Fruit fly (Drosophila melanogaster): ENCODE measurements around the gene Nrg.

Nrg gene

DNA sequence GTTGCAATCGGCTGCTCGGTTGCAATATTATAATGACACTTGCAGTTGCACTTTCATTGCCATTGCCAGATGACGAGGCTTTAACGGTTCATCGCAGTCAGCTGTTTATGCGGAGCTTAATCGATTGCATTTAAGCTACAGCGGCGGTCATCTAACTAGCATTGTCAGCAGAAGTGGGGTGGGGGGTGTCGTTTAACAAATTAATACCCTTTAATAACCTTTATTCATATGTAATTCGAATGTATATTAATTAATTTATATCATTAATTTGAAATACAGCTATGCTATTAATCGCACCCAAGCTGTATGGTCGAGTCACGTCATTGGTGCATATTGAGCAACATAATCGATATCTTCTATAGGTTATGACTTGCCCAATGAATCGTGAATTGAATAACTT, 24.3 kb upstream of the Nrg start (continued):
- TF ChIP-seq Dfd (GFP tag; optimal IDR thresholded peaks at IDR 0.05) = no peak
- TF ChIP-seq sd (tag; optimal IDR thresholded peaks at IDR 0.05) = no peak
- peak; percentile 64 for TF ChIP-seq CG10654 (GFP tag; optimal IDR thresholded peaks at IDR 0.05)
- TF ChIP-seq Hr39 (optimal IDR thresholded peaks at IDR 0.05) = no peak
- TF ChIP-seq Kr (GFP tag; optimal IDR thresholded peaks at IDR 0.05) = no peak
- peak; percentile 66 for TF ChIP-seq wek (GFP tag; optimal IDR thresholded peaks at IDR 0.05)
- TF ChIP-seq Max (GFP tag; optimal IDR thresholded peaks at IDR 0.05) = peak; percentile 46
- peak; percentile 74 for TF ChIP-seq PHDP (tag; optimal IDR thresholded peaks at IDR 0.05)
- peak; percentile 78 for TF ChIP-seq esg (GFP tag; conservative IDR thresholded peaks at IDR 0.05)
- peak; percentile 76 for TF ChIP-seq CG8924 (tag; optimal IDR thresholded peaks at IDR 0.05)
- TF ChIP-seq Nf-YA (GFP tag; IDR thresholded peaks at IDR 0.05) = peak; percentile 80
- TF ChIP-seq dysf (GFP tag; IDR thresholded peaks at IDR 0.05) = peak; percentile 83
- no peak for TF ChIP-seq CG16779 (GFP tag; IDR thresholded peaks at IDR 0.05)
- TF ChIP-seq Asciz (GFP tag; optimal IDR thresholded peaks at IDR 0.05) = peak; percentile 75
- TF ChIP-seq CG9876 (GFP tag; optimal IDR thresholded peaks at IDR 0.05) = no peak
- peak; percentile 3 for TF ChIP-seq CG10274 (GFP tag; optimal IDR thresholded peaks at IDR 0.05)
- TF ChIP-seq CG4617 (GFP tag; optimal IDR thresholded peaks at IDR 0.05; ENCODE audit: borderline replicate concordance) = no peak
- TF ChIP-seq CG4360 (GFP tag; IDR thresholded peaks at IDR 0.05) = peak; percentile 43; the same call in 1 of the 2 replicates
- TF ChIP-seq Dll (GFP tag; IDR thresholded peaks at IDR 0.05; ENCODE audit: partially characterized antibody) = no peak
- TF ChIP-seq CoRest (tag; optimal IDR thresholded peaks at IDR 0.05) = peak; percentile 78
- TF ChIP-seq abd-A (tag; optimal IDR thresholded peaks at IDR 0.05) = no peak
- TF ChIP-seq CG10959 (GFP tag; IDR thresholded peaks at IDR 0.05) = peak; percentile 66
- no peak for TF ChIP-seq cg (GFP tag; optimal IDR thresholded peaks at IDR 0.05)
- peak; percentile 85 for TF ChIP-seq CG14014 (GFP tag; IDR thresholded peaks at IDR 0.05)
- TF ChIP-seq Aef1 (GFP tag; IDR thresholded peaks at IDR 0.05) = peak; percentile 83
- TF ChIP-seq CG17359 (tag; optimal IDR thresholded peaks at IDR 0.05) = peak; percentile 90
- no peak for TF ChIP-seq ato (GFP tag; IDR thresholded peaks at IDR 0.05; ENCODE audit: partially characterized antibody)
- TF ChIP-seq D19A (tag; optimal IDR thresholded peaks at IDR 0.05) = peak; percentile 74
- no peak for TF ChIP-seq Sry-δ (GFP tag; optimal IDR thresholded peaks at IDR 0.05)
- TF ChIP-seq Trl (optimal IDR thresholded peaks at IDR 0.05) = no peak
- TF ChIP-seq Trl (GFP tag; optimal IDR thresholded peaks at IDR 0.05) = no peak
- TF ChIP-seq insv (GFP tag; optimal IDR thresholded peaks at IDR 0.05) = no peak
- peak; percentile 88 for TF ChIP-seq ap (GFP tag; IDR thresholded peaks at IDR 0.05)
- no peak; the same call in 1 of the 2 replicates for TF ChIP-seq gsb (GFP tag; IDR thresholded peaks at IDR 0.05)
- TF ChIP-seq schlank (tag; optimal IDR thresholded peaks at IDR 0.05) = no peak
- peak; percentile 45 for TF ChIP-seq Nf-YB (GFP tag; optimal IDR thresholded peaks at IDR 0.05)
- peak; percentile 78 for TF ChIP-seq nmo (GFP tag; optimal IDR thresholded peaks at IDR 0.05)
- peak; percentile 18 for TF ChIP-seq CG8944 (GFP tag; optimal IDR thresholded peaks at IDR 0.05)
- peak; percentile 84 for TF ChIP-seq gem (tag; optimal IDR thresholded peaks at IDR 0.05)
- TF ChIP-seq ara (GFP tag; IDR thresholded peaks at IDR 0.05) = peak; percentile 77
- no peak for TF ChIP-seq h (optimal IDR thresholded peaks at IDR 0.05)
- TF ChIP-seq CG12071 (GFP tag; optimal IDR thresholded peaks at IDR 0.05) = peak; percentile 78
- peak; percentile 25 for TF ChIP-seq CG6654 (GFP tag; optimal IDR thresholded peaks at IDR 0.05)
- peak in 1 of 2 experiments; percentile 79 for TF ChIP-seq eve (GFP tag; optimal IDR thresholded peaks at IDR 0.05)
- peak; percentile 56 for TF ChIP-seq ro (GFP tag; IDR thresholded peaks at IDR 0.05)
- no peak for TF ChIP-seq CG3065 (GFP tag; optimal IDR thresholded peaks at IDR 0.05)
- TF ChIP-seq NK7.1 (GFP tag; optimal IDR thresholded peaks at IDR 0.05) = no peak
- peak; percentile 78 for TF ChIP-seq Med (GFP tag)
- TF ChIP-seq knrl (GFP tag; IDR thresholded peaks at IDR 0.05; ENCODE audit: partially characterized antibody) = no peak
- TF ChIP-seq CG3838 (GFP tag; optimal IDR thresholded peaks at IDR 0.05) = no peak
- TF ChIP-seq tin (GFP tag; optimal IDR thresholded peaks at IDR 0.05) = peak; percentile 79
- TF ChIP-seq CG3281 (GFP tag; optimal IDR thresholded peaks at IDR 0.05) = peak; percentile 37
- TF ChIP-seq CG12942 (GFP tag; optimal IDR thresholded peaks at IDR 0.05) = peak; percentile 20
